Worm (Caenorhabditis elegans) whole organism, L4 larva: ENCODE data around the gene C14A6.7.
A peak's percentile ranks its signal among the peaks of the same experiment; 100 is the strongest.

Experiments
- D1046.2 ChIP-seq: fragments of 200-800 bp; sonication (Bioruptor generic); IDR thresholded peaks from 2 replicates; pipeline ENCODE4 v1.3.6; 2022; ENCODE audit warnings: missing genetic modification characterization, missing compliant biosample characterization
- F37D6.2 ChIP-seq: sonication (generic microtip); optimal IDR thresholded peaks from 2 replicates; lab custom pipeline; 2016; ENCODE audit warnings: mild to moderate bottlenecking, missing genetic modification characterization, missing compliant biosample characterization
- F44E2.7 ChIP-seq: fragments of 200-800 bp; sonication (Bioruptor generic); IDR thresholded peaks from 2 replicates; pipeline ENCODE4 v2.1.2; 2022; ENCODE audit warnings: missing genetic modification characterization, missing compliant biosample characterization
- T20F7.1 ChIP-seq: fragments of 200-800 bp; sonication (Bioruptor generic); optimal IDR thresholded peaks from 2 replicates; lab custom pipeline; 2018; ENCODE audit warnings: mild to moderate bottlenecking, missing genetic modification characterization, missing compliant biosample characterization
- Y105C5A.15 ChIP-seq: fragments of 200-800 bp; sonication (Bioruptor generic); IDR thresholded peaks from 2 replicates; pipeline ENCODE4 v1.3.6; 2022; ENCODE audit warnings: missing genetic modification characterization, missing compliant biosample characterization
- Y48G9A.11 ChIP-seq: fragments of 200-800 bp; sonication (Bioruptor generic); IDR thresholded peaks from 2 replicates; pipeline ENCODE4 v1.3.6; 2022; ENCODE audit warnings: missing genetic modification reagents, missing genetic modification characterization, missing compliant biosample characterization
- aha-1 ChIP-seq: fragments of 150-350 bp; peaks from one replicate; lab custom pipeline; 2014; ENCODE audit warnings: missing biosample characterization, missing genetic modification characterization
- aly-2 ChIP-seq: sonication (generic microtip); optimal IDR thresholded peaks from 2 replicates; lab custom pipeline; 2018; ENCODE audit warnings: missing biosample characterization, missing genetic modification characterization
- ceh-28 ChIP-seq: fragments of 150-350 bp; optimal IDR thresholded peaks from 2 replicates; lab custom pipeline; 2014; ENCODE audit warnings: missing biosample characterization, missing genetic modification reagents, missing genetic modification characterization
- ceh-32 ChIP-seq: sonication (generic microtip); optimal IDR thresholded peaks from 2 replicates; lab custom pipeline; 2016; ENCODE audit warnings: mild to moderate bottlenecking, missing genetic modification characterization, missing compliant biosample characterization; ENCODE audit not compliant: poor library complexity
- ceh-82 ChIP-seq: sonication (generic microtip); optimal IDR thresholded peaks from 2 replicates; lab custom pipeline; 2017; ENCODE audit warnings: missing biosample characterization, missing genetic modification characterization
- daf-19 ChIP-seq: fragments of 200-800 bp; sonication (Bioruptor generic); conservative IDR thresholded peaks from 2 replicates; pipeline ENCODE4 v1.3.6; 2022; ENCODE audit warnings: missing genetic modification characterization, missing compliant biosample characterization
- dmd-6 ChIP-seq: fragments of 200-800 bp; sonication (Bioruptor generic); IDR thresholded peaks from 2 replicates; pipeline ENCODE4 v1.3.6; 2022; ENCODE audit warnings: missing genetic modification reagents, missing genetic modification characterization, missing compliant biosample characterization
- dmd-8 ChIP-seq: fragments of 200-800 bp; sonication (Bioruptor generic); IDR thresholded peaks from 2 replicates; pipeline ENCODE4 v1.3.6; 2022; ENCODE audit warnings: missing genetic modification characterization, missing compliant biosample characterization
- dmd-9 ChIP-seq: fragments of 200-800 bp; sonication (Bioruptor generic); IDR thresholded peaks from 2 replicates; pipeline ENCODE4 v1.3.6; 2022; ENCODE audit warnings: missing genetic modification reagents, missing genetic modification characterization, missing compliant biosample characterization
- hlh-30 ChIP-seq: sonication (generic microtip); optimal IDR thresholded peaks from 2 replicates; lab custom pipeline; 2017; ENCODE audit warnings: antibody characterized with exemption, mild to moderate bottlenecking, missing genetic modification characterization, missing compliant biosample characterization; ENCODE audit not compliant: insufficient read depth
- lim-7 ChIP-seq: fragments of 200-800 bp; sonication (Bioruptor generic); IDR thresholded peaks from 2 replicates; pipeline ENCODE4 v1.3.6; 2022; ENCODE audit warnings: missing genetic modification characterization, missing compliant biosample characterization
- lin-13 ChIP-seq: fragments of 150-350 bp; optimal IDR thresholded peaks from 2 replicates; lab custom pipeline; 2014; ENCODE audit warnings: missing biosample characterization, missing genetic modification reagents, missing genetic modification characterization
- lir-3 ChIP-seq: sonication (generic microtip); optimal IDR thresholded peaks from 2 replicates; lab custom pipeline; 2016; ENCODE audit warnings: mild to moderate bottlenecking, missing genetic modification characterization, missing compliant biosample characterization
- lsy-2 ChIP-seq, 2 experiments: fragments of 150-350 bp in 1 of 2; sonication (generic microtip) in 1 of 2; optimal IDR thresholded peaks; 2 replicates each; lab custom pipeline; 2014 to 2017; ENCODE audit warnings: missing biosample characterization in 2 of 2, missing genetic modification characterization in 2 of 2
- madf-5 ChIP-seq, 2 experiments: fragments of 200-800 bp; sonication (Bioruptor generic); IDR thresholded peaks; 2 replicates each; pipeline ENCODE4 v1.3.6; 2022; ENCODE audit warnings: missing compliant biosample characterization in 2 of 2, missing genetic modification characterization in 2 of 2
- mes-2 ChIP-seq: sonication (generic microtip); optimal IDR thresholded peaks from 2 replicates; lab custom pipeline; 2016; ENCODE audit warnings: missing genotype, mild to moderate bottlenecking, missing genetic modification characterization, missing compliant biosample characterization; ENCODE audit not compliant: poor library complexity, severe bottlenecking
- mxl-3 ChIP-seq: fragments of 200-800 bp; sonication (Bioruptor generic); optimal IDR thresholded peaks from 2 replicates; lab custom pipeline; 2018; ENCODE audit warnings: mild to moderate bottlenecking, missing genetic modification characterization, missing compliant biosample characterization
- nhr-10 ChIP-seq: fragments of 150-350 bp; optimal IDR thresholded peaks from 2 replicates; lab custom pipeline; 2014; ENCODE audit warnings: missing biosample characterization, missing genetic modification characterization
- nhr-11 ChIP-seq: fragments of 150-350 bp; optimal IDR thresholded peaks from 2 replicates; lab custom pipeline; 2014; ENCODE audit warnings: missing biosample characterization, missing genetic modification characterization
- nhr-111 ChIP-seq: fragments of 200-800 bp; sonication (Bioruptor generic); optimal IDR thresholded peaks from 2 replicates; lab custom pipeline; 2018; ENCODE audit warnings: mild to moderate bottlenecking, missing genetic modification characterization, missing compliant biosample characterization
- nhr-6 ChIP-seq: fragments of 150-350 bp; optimal IDR thresholded peaks from 2 replicates; lab custom pipeline; 2014; ENCODE audit warnings: missing biosample characterization, missing genetic modification characterization
- saeg-2 ChIP-seq: fragments of 200-800 bp; sonication (Bioruptor generic); IDR thresholded peaks from 2 replicates; pipeline ENCODE4 v1.3.6; 2022; ENCODE audit warnings: missing genetic modification reagents, missing genetic modification characterization, missing compliant biosample characterization
- spr-3 ChIP-seq: fragments of 200-800 bp; sonication (Bioruptor generic); optimal IDR thresholded peaks from 2 replicates; lab custom pipeline; 2018; ENCODE audit warnings: mild to moderate bottlenecking, missing genetic modification characterization, missing compliant biosample characterization
- unc-39 ChIP-seq: sonication (generic microtip); optimal IDR thresholded peaks from 2 replicates; lab custom pipeline; 2017; ENCODE audit warnings: missing biosample characterization, missing genetic modification characterization
- zag-1 ChIP-seq: fragments of 150-350 bp; optimal IDR thresholded peaks from 2 replicates; lab custom pipeline; 2014; ENCODE audit warnings: missing biosample characterization, missing genetic modification characterization
- zip-2 ChIP-seq: fragments of 150-350 bp; optimal IDR thresholded peaks from 2 replicates; lab custom pipeline; 2014; ENCODE audit warnings: missing biosample characterization, missing genetic modification characterization

Gene C14A6.7

DNA sequence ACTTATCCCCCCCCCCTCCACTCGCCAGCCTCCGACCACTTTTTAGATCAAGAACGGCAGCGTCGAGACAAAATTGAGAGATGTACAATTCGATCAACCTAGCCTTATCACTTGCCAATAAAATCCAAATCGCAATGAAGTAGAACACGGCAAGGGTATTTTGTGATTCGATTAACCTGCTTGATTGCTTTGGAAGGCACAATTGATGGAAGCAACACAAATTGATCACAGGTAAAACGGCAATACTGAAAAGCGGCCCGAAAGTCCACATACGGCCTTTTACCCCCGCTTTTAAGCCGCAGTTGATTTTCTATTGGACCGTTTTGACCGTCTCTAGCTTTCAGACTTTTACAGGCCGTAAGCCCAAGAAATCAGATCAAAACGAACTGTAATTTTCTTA is 20.2 kb upstream of the C14A6.7 start, which contains the start of gene clec-245:
Gene clec-245 (minus strand): TSS at position 101 of the 400 bp plus-strand sequence.
- no peak for TF ChIP-seq hlh-30 (tag; lab: Kevin White, UChicago)
- TF ChIP-seq lin-13 (GFP tag; lab: Kevin White, UChicago) = no peak
- peak; percentile 84 for TF ChIP-seq aha-1 (tag; lab: Kevin White, UChicago)

DNA sequence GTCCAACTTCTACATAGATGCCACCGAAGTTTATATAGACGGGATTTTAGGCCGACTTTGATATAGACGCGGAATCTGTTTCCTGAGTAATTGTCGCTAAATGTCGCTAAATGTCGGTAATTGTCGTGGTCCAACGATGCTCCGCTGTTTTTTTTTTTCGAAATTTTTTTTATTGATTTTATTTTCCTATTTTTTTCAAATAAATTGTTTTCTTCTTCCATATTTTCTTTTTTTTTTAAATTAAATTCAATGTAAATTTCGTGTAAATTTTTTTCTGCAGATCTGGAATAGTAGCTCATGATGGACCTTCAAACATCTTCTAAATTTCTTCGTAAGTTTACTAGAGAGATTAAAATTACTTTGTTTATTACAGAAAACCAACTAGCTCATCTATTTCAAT is 16.7 kb upstream of the C14A6.7 start, which contains the start of gene C31G12.3:
Gene C31G12.3 (plus strand): TSS at position 301 of the 400 bp plus-strand sequence.
- no peak for TF ChIP-seq daf-19 (GFP tag; lab: Robert Waterston, UW)
- no peak for TF ChIP-seq mxl-3 (GFP tag; lab: Kevin White, UChicago)
- no peak for TF ChIP-seq lsy-2 (tag; optimal IDR thresholded peaks at IDR 0.05; lab: Kevin White, UChicago)
- TF ChIP-seq nhr-11 (tag; lab: Kevin White, UChicago) = no peak
- no peak for TF ChIP-seq unc-39 (tag; lab: Kevin White, UChicago)
- TF ChIP-seq spr-3 (GFP tag; lab: Kevin White, UChicago) = no peak

DNA sequence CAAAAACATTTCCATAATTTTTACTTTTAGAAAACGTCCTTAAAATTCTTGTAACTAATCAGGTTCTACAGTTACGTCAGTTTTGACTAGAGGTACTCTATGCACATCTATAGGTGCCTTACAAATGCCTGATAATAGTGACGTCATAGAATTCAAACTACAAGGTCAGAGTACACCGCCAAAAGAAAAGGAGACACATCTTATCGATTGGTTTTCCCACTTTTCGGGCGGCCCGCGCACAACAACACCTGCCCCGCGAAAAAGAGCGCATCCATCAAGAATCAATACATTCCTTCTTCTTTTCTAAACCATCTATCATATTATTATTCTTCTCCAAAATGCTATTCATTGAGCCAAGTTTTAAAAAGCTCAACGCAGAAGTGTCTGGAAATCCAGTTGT is 11.5 kb upstream of the C14A6.7 start, which contains the start of gene C31G12.1:
Gene C31G12.1 (plus strand): TSS at position 301 of the 400 bp plus-strand sequence.
- no peak for TF ChIP-seq T20F7.1 (GFP tag; lab: Kevin White, UChicago)
- no peak for TF ChIP-seq ceh-32 (tag; lab: Kevin White, UChicago)
- no peak for TF ChIP-seq aly-2 (tag; lab: Kevin White, UChicago)
- no peak for TF ChIP-seq nhr-111 (GFP tag; lab: Kevin White, UChicago)
- no peak for TF ChIP-seq lir-3 (tag; lab: Kevin White, UChicago)
- no peak for TF ChIP-seq F44E2.7
- TF ChIP-seq zip-2 (tag; lab: Kevin White, UChicago) = no peak
- TF ChIP-seq F37D6.2 (tag; lab: Kevin White, UChicago) = no peak
- TF ChIP-seq spr-3 (GFP tag; lab: Kevin White, UChicago) = no peak
- TF ChIP-seq dmd-9 (GFP tag; lab: Robert Waterston, UW) = no peak
- no peak for TF ChIP-seq Y105C5A.15 (GFP tag; lab: Robert Waterston, UW)
- no peak for TF ChIP-seq D1046.2 (GFP tag; lab: Robert Waterston, UW)
- TF ChIP-seq nhr-6 (tag; lab: Kevin White, UChicago) = no peak
- TF ChIP-seq ceh-82 (tag; lab: Kevin White, UChicago) = no peak

DNA sequence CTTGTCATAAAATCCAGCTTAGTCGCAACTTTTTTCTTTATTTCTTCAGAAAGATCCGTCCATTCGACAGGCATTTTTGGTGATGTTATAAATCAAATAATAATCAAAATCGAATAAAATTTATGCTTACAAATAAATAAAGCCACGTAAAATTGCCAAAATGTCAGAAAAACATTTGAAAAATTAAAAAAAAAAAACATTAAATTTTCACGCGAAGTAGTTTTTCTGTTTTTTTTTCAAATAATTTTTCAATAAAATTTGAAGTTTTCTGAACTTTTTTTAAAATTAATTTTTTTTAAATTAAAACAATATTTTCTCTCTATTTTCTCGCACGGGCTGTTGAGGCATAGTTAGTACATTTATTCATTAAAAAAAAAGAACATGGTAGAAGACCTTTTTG is 10.5 kb upstream of the C14A6.7 start, which contains the start of gene C31G12.4:
Gene C31G12.4 (minus strand): TSS at position 101 of the 400 bp plus-strand sequence.
- TF ChIP-seq Y48G9A.11 (GFP tag; lab: Robert Waterston, UW) (no peak), F37D6.2 (tag; lab: Kevin White, UChicago) (no peak), zag-1 (tag; lab: Kevin White, UChicago) (no peak), nhr-10 (tag; lab: Kevin White, UChicago) (no peak), mes-2 (tag; lab: Kevin White, UChicago) (no peak), zip-2 (tag; lab: Kevin White, UChicago) (no peak), ceh-28 (tag; lab: Kevin White, UChicago) (no peak), lim-7 (GFP tag; lab: Robert Waterston, UW) (no peak), T20F7.1 (GFP tag; lab: Kevin White, UChicago) (no peak), dmd-6 (GFP tag; lab: Robert Waterston, UW) (no peak), hlh-30 (tag; lab: Kevin White, UChicago) (no peak), ceh-82 (tag; lab: Kevin White, UChicago) (no peak), madf-5 (GFP tag; IDR thresholded peaks at IDR 0.05; lab: Robert Waterston, UW) (no peak), saeg-2 (GFP tag; lab: Robert Waterston, UW) (no peak)

DNA sequence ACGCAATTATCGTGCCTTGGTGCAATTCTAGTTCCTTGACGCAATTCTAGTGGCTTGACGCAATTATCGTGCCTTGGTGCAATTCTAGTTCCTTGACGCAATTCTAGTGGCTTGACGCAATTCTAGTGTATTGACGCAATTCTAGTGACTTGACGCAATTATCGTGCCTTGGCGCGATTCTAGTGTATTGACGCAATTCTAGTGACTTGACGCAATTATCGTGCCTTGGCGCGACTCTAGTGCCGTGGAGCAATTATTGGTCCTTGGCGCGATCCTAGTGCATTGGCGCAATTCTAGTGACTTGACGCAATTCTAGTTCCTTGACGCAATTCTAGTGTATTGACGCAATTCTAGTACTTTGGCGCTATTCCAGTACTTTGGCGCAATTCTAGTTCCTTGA is 6.8 kb upstream of the C14A6.7 start:
- TF ChIP-seq dmd-8 (GFP tag; lab: Robert Waterston, UW) (0 out of 2 replicates have a peak, but pooled peaks have one; percentile 35), madf-5 (GFP tag; IDR thresholded peaks at IDR 0.05; lab: Robert Waterston, UW) (peak in 1 of 2 experiments; percentile 69; a peak in 1 of 4 replicates)
- TF ChIP-seq, all 104 proteins: peak for 2; not testable (repeated sequence) for 102
